Fruit fly (Drosophila melanogaster) whole organism, embryonic: Measurements from ENCODE around the gene Sprn.
A peak's percentile ranks its signal among the peaks of the same experiment; 100 is the strongest.

Experiments
- CG10209 ChIP-seq: fragments of 200-800 bp; sonication (Bioruptor generic); optimal IDR thresholded peaks from 3 replicates; lab custom pipeline; 2017; ENCODE audit warnings: missing biosample characterization, mild to moderate bottlenecking, missing genetic modification characterization, missing genetic modification reagents
- CG10431 ChIP-seq: fragments of 200-800 bp; sonication (Bioruptor generic); optimal IDR thresholded peaks from 3 replicates; lab custom pipeline; 2018; ENCODE audit warnings: missing biosample characterization, mild to moderate bottlenecking, missing genetic modification characterization
- CG11504 ChIP-seq: fragments of 200-800 bp; sonication (Bioruptor generic); optimal IDR thresholded peaks from 3 replicates; lab custom pipeline; 2019; ENCODE audit warnings: missing biosample characterization, mild to moderate bottlenecking, missing genetic modification characterization, moderate library complexity
- CG12391 ChIP-seq: fragments of 200-800 bp; sonication (Bioruptor generic); optimal IDR thresholded peaks from 3 replicates; lab custom pipeline; 2018; ENCODE audit warnings: missing biosample characterization, mild to moderate bottlenecking, missing genetic modification characterization, moderate library complexity
- CG12659 ChIP-seq: fragments of 200-800 bp; sonication (Bioruptor generic); optimal IDR thresholded peaks from 3 replicates; lab custom pipeline; 2017; ENCODE audit warnings: mild to moderate bottlenecking, missing biosample characterization, missing genetic modification reagents, missing genetic modification characterization
- CG13296 ChIP-seq: fragments of 200-800 bp; sonication (Bioruptor generic); optimal IDR thresholded peaks from 3 replicates; lab custom pipeline; 2018; ENCODE audit warnings: missing biosample characterization, mild to moderate bottlenecking, missing genetic modification characterization
- CG13424 ChIP-seq: fragments of 200-800 bp; sonication (Bioruptor generic); optimal IDR thresholded peaks from 2 replicates; lab custom pipeline; 2019; ENCODE audit warnings: missing biosample characterization, mild to moderate bottlenecking, missing genetic modification characterization, moderate library complexity
- CG15269 ChIP-seq: fragments of 200-800 bp; sonication (Bioruptor generic); optimal IDR thresholded peaks from 2 replicates; lab custom pipeline; 2018; ENCODE audit warnings: missing biosample characterization, mild to moderate bottlenecking, missing genetic modification characterization, moderate library complexity
- CG17385 ChIP-seq: fragments of 200-800 bp; sonication (Bioruptor generic); optimal IDR thresholded peaks from 3 replicates; lab custom pipeline; 2018; ENCODE audit warnings: missing biosample characterization, mild to moderate bottlenecking, missing genetic modification characterization
- CG18599 ChIP-seq: fragments of 200-800 bp; sonication (Bioruptor generic); optimal IDR thresholded peaks from 3 replicates; lab custom pipeline; 2017; ENCODE audit warnings: missing biosample characterization, missing genetic modification characterization, mild to moderate bottlenecking, moderate library complexity, missing genetic modification reagents
- CG2120 ChIP-seq: fragments of 200-800 bp; sonication (Bioruptor generic); optimal IDR thresholded peaks from 3 replicates; lab custom pipeline; 2016; ENCODE audit warnings: missing biosample characterization, missing genetic modification characterization
- CG2678 ChIP-seq: fragments of 200-800 bp; sonication (Bioruptor generic); optimal IDR thresholded peaks from 3 replicates; lab custom pipeline; 2019; ENCODE audit warnings: missing biosample characterization, mild to moderate bottlenecking, missing genetic modification characterization, moderate library complexity
- CG30403 ChIP-seq: fragments of 200-800 bp; sonication (Bioruptor generic); optimal IDR thresholded peaks from 3 replicates; lab custom pipeline; 2016; ENCODE audit warnings: missing biosample characterization, missing genetic modification characterization
- CG31441 ChIP-seq: fragments of 200-800 bp; sonication (Bioruptor generic); IDR thresholded peaks from 2 replicates; pipeline ENCODE4 v1.3.6; 2022; ENCODE audit warnings: missing biosample characterization, missing genetic modification characterization
- CG33213 ChIP-seq: fragments of 200-800 bp; sonication (Bioruptor generic); optimal IDR thresholded peaks from 3 replicates; lab custom pipeline; 2016; ENCODE audit warnings: missing biosample characterization, missing genetic modification characterization
- CG3995 ChIP-seq: fragments of 200-800 bp; sonication (Bioruptor generic); optimal IDR thresholded peaks from 3 replicates; lab custom pipeline; 2016; ENCODE audit warnings: missing biosample characterization, missing genetic modification characterization
- CG5180 ChIP-seq: fragments of 200-800 bp; sonication (Bioruptor generic); optimal IDR thresholded peaks from 3 replicates; lab custom pipeline; 2017; ENCODE audit warnings: missing biosample characterization, missing genetic modification characterization, mild to moderate bottlenecking, moderate library complexity, missing genetic modification reagents
- CG6854 ChIP-seq: fragments of 200-800 bp; sonication (Bioruptor generic); optimal IDR thresholded peaks from 3 replicates; lab custom pipeline; 2017; ENCODE audit warnings: missing biosample characterization, mild to moderate bottlenecking, missing genetic modification characterization
- CG7839 ChIP-seq: fragments of 200-800 bp; sonication (Bioruptor generic); optimal IDR thresholded peaks from 3 replicates; lab custom pipeline; 2018; ENCODE audit warnings: missing biosample characterization, mild to moderate bottlenecking, missing genetic modification characterization, moderate library complexity
- CG8765 ChIP-seq: fragments of 200-800 bp; sonication (Bioruptor generic); IDR thresholded peaks from 2 replicates; pipeline ENCODE4 v1.3.6; 2022; ENCODE audit warnings: missing biosample characterization, missing genetic modification characterization
- CG8924 ChIP-seq: fragments of 200-800 bp; optimal IDR thresholded peaks from 3 replicates; lab custom pipeline; 2019; ENCODE audit warnings: missing biosample characterization, mild to moderate bottlenecking, missing genetic modification characterization, moderate library complexity
- CoRest ChIP-seq: fragments of 200-800 bp; sonication (Bioruptor generic); optimal IDR thresholded peaks from 3 replicates; lab custom pipeline; 2018; ENCODE audit warnings: missing biosample characterization, mild to moderate bottlenecking, missing genetic modification characterization, moderate library complexity
- Dad ChIP-seq: fragments of 200-800 bp; sonication (Bioruptor generic); optimal IDR thresholded peaks from 3 replicates; lab custom pipeline; 2016; ENCODE audit warnings: missing biosample characterization, missing genetic modification characterization
- Dek ChIP-seq: fragments of 200-800 bp; sonication (Bioruptor generic); optimal IDR thresholded peaks from 3 replicates; lab custom pipeline; 2019; ENCODE audit warnings: missing biosample characterization, mild to moderate bottlenecking, missing genetic modification characterization, moderate library complexity
- Hand ChIP-seq: fragments of 200-800 bp; sonication (Bioruptor generic); optimal IDR thresholded peaks from 2 replicates; lab custom pipeline; 2017; ENCODE audit warnings: mild to moderate bottlenecking, missing biosample characterization, missing genetic modification reagents, missing genetic modification characterization
- Lpt ChIP-seq: fragments of >200 bp; optimal IDR thresholded peaks from 2 replicates; lab custom pipeline; 2018; ENCODE audit warnings: missing biosample characterization, missing genetic modification characterization
- Meics ChIP-seq: fragments of 200-800 bp; sonication (Bioruptor generic); optimal IDR thresholded peaks from 2 replicates; lab custom pipeline; 2017; ENCODE audit warnings: missing biosample characterization, mild to moderate bottlenecking, missing genetic modification characterization
- Nf-YC ChIP-seq: fragments of 200-800 bp; optimal IDR thresholded peaks from 3 replicates; lab custom pipeline; 2019; ENCODE audit warnings: missing biosample characterization, mild to moderate bottlenecking, missing genetic modification characterization, moderate library complexity
- Sox102F ChIP-seq: fragments of 200-800 bp; sonication (Bioruptor generic); optimal IDR thresholded peaks from 2 replicates; lab custom pipeline; 2018; ENCODE audit warnings: missing biosample characterization, mild to moderate bottlenecking, missing genetic modification characterization, moderate library complexity
- TFAM ChIP-seq: fragments of 200-800 bp; sonication (Bioruptor generic); optimal IDR thresholded peaks from 2 replicates; lab custom pipeline; 2017; ENCODE audit warnings: missing biosample characterization, missing genetic modification characterization, inconsistent platforms
- al ChIP-seq: fragments of 200-800 bp; sonication (Bioruptor generic); IDR thresholded peaks from 2 replicates; pipeline ENCODE4 v1.3.6; 2022; ENCODE audit warnings: missing biosample characterization, missing genetic modification characterization
- amos ChIP-seq: fragments of 200-800 bp; sonication (Bioruptor generic); IDR thresholded peaks from 2 replicates; pipeline ENCODE4 v1.3.6; 2022; ENCODE audit warnings: missing biosample characterization, missing genetic modification characterization; ENCODE audit not compliant: partially characterized antibody
- croc ChIP-seq: fragments of 200-800 bp; sonication (Bioruptor generic); conservative IDR thresholded peaks from 3 replicates; pipeline ENCODE4 v1.3.6; 2022; ENCODE audit warnings: missing biosample characterization, missing genetic modification characterization
- dmrt99B ChIP-seq: fragments of 200-800 bp; sonication (Bioruptor generic); optimal IDR thresholded peaks from 2 replicates; lab custom pipeline; 2018; ENCODE audit warnings: missing biosample characterization, mild to moderate bottlenecking, missing genetic modification characterization, moderate library complexity
- dysf ChIP-seq: fragments of 200-800 bp; sonication (Bioruptor generic); IDR thresholded peaks from 3 replicates; pipeline ENCODE4 v1.3.6; 2022; ENCODE audit warnings: missing biosample characterization, missing genetic modification characterization
- gem ChIP-seq: fragments of 200-800 bp; sonication (Bioruptor generic); optimal IDR thresholded peaks from 2 replicates; lab custom pipeline; 2019; ENCODE audit warnings: missing biosample characterization, mild to moderate bottlenecking, missing genetic modification characterization, moderate library complexity
- hb ChIP-seq: fragments of 200-800 bp; sonication (Bioruptor generic); IDR thresholded peaks from 3 replicates; pipeline ENCODE4 v1.3.6; 2022; ENCODE audit warnings: missing biosample characterization, missing genetic modification characterization; ENCODE audit not compliant: partially characterized antibody
- knrl ChIP-seq: fragments of 200-800 bp; sonication (Bioruptor generic); IDR thresholded peaks from 3 replicates; pipeline ENCODE4 v1.3.6; 2022; ENCODE audit warnings: missing biosample characterization, missing genetic modification characterization; ENCODE audit not compliant: partially characterized antibody
- nmo ChIP-seq: fragments of 200-800 bp; sonication (Bioruptor generic); optimal IDR thresholded peaks from 2 replicates; lab custom pipeline; 2018; ENCODE audit warnings: missing biosample characterization, mild to moderate bottlenecking, missing genetic modification characterization, moderate library complexity
- phol ChIP-seq: fragments of 200-800 bp; sonication (Bioruptor generic); optimal IDR thresholded peaks from 3 replicates; lab custom pipeline; 2018; ENCODE audit warnings: missing biosample characterization, mild to moderate bottlenecking, missing genetic modification characterization, moderate library complexity
- sens ChIP-seq: fragments of 200-800 bp; sonication (Bioruptor generic); peaks from one replicate; lab custom pipeline; 2016; ENCODE audit warnings: missing biosample characterization, missing genetic modification characterization
- seq ChIP-seq: fragments of 200-800 bp; sonication (Bioruptor generic); IDR thresholded peaks from 2 replicates; pipeline ENCODE4 v1.3.6; 2022; ENCODE audit warnings: missing biosample characterization, missing genetic modification characterization

Sprn gene

dm6 chr3L:11863587-11863986 is 15.3 kb upstream of the Sprn start (continued):
- TF ChIP-seq CG3995 (GFP tag; lab: Kevin White, UChicago): no peak
- no peak for TF ChIP-seq Dad (GFP tag; lab: Kevin White, UChicago)
- TF ChIP-seq croc (GFP tag; lab: Robert Waterston, UW): no peak
- TF ChIP-seq Sox102F (GFP tag; lab: Kevin White, UChicago): peak; percentile 3
- peak; percentile 13 for TF ChIP-seq CG12391
- no peak for TF ChIP-seq CG10431 (GFP tag; lab: Kevin White, UChicago)
- TF ChIP-seq CG10209 (GFP tag; lab: Kevin White, UChicago): peak; percentile 11
- peak; percentile 13 for TF ChIP-seq CG12659 (GFP tag; lab: Kevin White, UChicago)
- TF ChIP-seq CG7839: peak; percentile 44
- TF ChIP-seq CG17385 (GFP tag; lab: Kevin White, UChicago): peak; percentile 15
- peak; percentile 74 for TF ChIP-seq CG18599 (GFP tag; lab: Kevin White, UChicago)
- TF ChIP-seq dysf (GFP tag; lab: Robert Waterston, UW): 0 out of 3 replicates have a peak, but pooled peaks have one; percentile 31
- TF ChIP-seq CG11504 (tag; lab: Kevin White, UChicago): peak; percentile 63
- peak; percentile 19 for TF ChIP-seq CoRest (tag; lab: Kevin White, UChicago)
- TF ChIP-seq CG31441: peak; percentile 37; the same call in 1 of the 2 replicates
- TF ChIP-seq CG13296 (GFP tag; lab: Kevin White, UChicago): peak; percentile 28
- TF ChIP-seq CG13424: peak; percentile 50
- TF ChIP-seq al: no peak
- TF ChIP-seq CG2678: peak; percentile 62
- TF ChIP-seq CG8765 (GFP tag; lab: Robert Waterston, UW): no peak
- TF ChIP-seq gem: peak; percentile 57
- no peak for TF ChIP-seq CG6854 (GFP tag; lab: Kevin White, UChicago)
- peak; percentile 15 for TF ChIP-seq CG5180 (GFP tag; lab: Kevin White, UChicago)
- peak; percentile 47 for TF ChIP-seq dmrt99B
- no peak for TF ChIP-seq Lpt (GFP tag; lab: Kevin White, UChicago)
- peak; percentile 2 for TF ChIP-seq Dek (tag; lab: Kevin White, UChicago)
- TF ChIP-seq knrl (GFP tag; lab: Robert Waterston, UW): no peak
- peak; percentile 8 for TF ChIP-seq nmo
- TF ChIP-seq CG15269 (tag; lab: Kevin White, UChicago): peak; percentile 32
- TF ChIP-seq Nf-YC: peak; percentile 6
- TF ChIP-seq CG30403 (GFP tag; lab: Kevin White, UChicago): peak; percentile 25
- TF ChIP-seq CG33213 (GFP tag; lab: Kevin White, UChicago): no peak
- peak; percentile 23 for TF ChIP-seq phol (tag; lab: Kevin White, UChicago)
- no peak for TF ChIP-seq seq (GFP tag; lab: Robert Waterston, UW)
- TF ChIP-seq sens (GFP tag; lab: Kevin White, UChicago): no peak
- no peak for TF ChIP-seq TFAM (GFP tag; lab: Kevin White, UChicago)
- TF ChIP-seq CG2120 (GFP tag; lab: Kevin White, UChicago): peak; percentile 24
- TF ChIP-seq amos (GFP tag; lab: Robert Waterston, UW): no peak
- peak; percentile 39 for TF ChIP-seq CG8924 (tag; lab: Kevin White, UChicago)
- peak; percentile 60 for TF ChIP-seq Meics (GFP tag; lab: Kevin White, UChicago)
- TF ChIP-seq hb (GFP tag; lab: Robert Waterston, UW): no peak
- TF ChIP-seq Hand (GFP tag; lab: Kevin White, UChicago): peak; percentile 17
